Fruit fly (Drosophila melanogaster): ENCODE results near the gene CG1544.

The CG1544 gene

DNA sequence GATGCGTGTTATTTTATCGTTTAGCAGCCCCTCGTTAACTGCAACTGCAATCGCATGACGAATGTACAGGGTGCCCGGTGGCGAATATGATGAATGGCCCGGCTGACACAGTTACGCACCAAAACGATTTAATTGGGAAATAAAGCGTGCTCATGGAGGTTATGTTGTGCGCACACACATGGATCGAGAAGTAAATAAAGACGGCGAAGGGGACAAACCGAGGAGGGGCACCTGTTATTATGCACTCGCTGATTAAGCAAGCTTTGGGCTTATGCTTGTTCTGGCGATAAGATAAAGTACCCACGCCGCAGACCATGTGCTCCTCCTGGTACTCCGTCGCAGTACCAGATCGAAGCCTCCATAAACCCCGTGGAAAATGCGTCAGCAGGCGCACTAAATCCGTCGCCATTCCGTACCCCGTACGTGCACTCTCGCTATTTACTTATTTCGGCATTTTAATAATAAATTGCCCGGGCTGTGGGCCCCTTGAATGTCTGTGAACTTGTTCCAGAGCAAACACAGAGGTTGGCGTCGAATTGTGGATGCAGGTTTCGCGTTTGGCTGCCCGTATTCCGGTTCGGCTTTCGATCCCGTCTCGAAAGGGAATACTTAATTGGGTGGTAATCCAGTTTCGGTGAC, 28.4 kb downstream of the CG1544 start (continued):
- TF ChIP-seq CG15696 (tag; optimal IDR thresholded peaks at IDR 0.05): no peak
- TF ChIP-seq CG6272 (GFP tag; IDR thresholded peaks at IDR 0.05): no peak
- TF ChIP-seq CG7786 (GFP tag; optimal IDR thresholded peaks at IDR 0.05): no peak
- no peak for TF ChIP-seq zf30C (GFP tag; optimal IDR thresholded peaks at IDR 0.05)
- peak; percentile 92 for TF ChIP-seq bigmax (GFP tag; optimal IDR thresholded peaks at IDR 0.05)
- TF ChIP-seq trem (tag; optimal IDR thresholded peaks at IDR 0.05): no peak
- TF ChIP-seq CG33557 (GFP tag; optimal IDR thresholded peaks at IDR 0.05): no peak
- no peak for TF ChIP-seq Oli (tag; optimal IDR thresholded peaks at IDR 0.05)
- TF ChIP-seq btn (GFP tag; optimal IDR thresholded peaks at IDR 0.05): no peak
- TF ChIP-seq Side (GFP tag; optimal IDR thresholded peaks at IDR 0.05): no peak
- TF ChIP-seq CG17612 (GFP tag; IDR thresholded peaks at IDR 0.05): no peak
- no peak for TF ChIP-seq CG10321 (GFP tag; IDR thresholded peaks at IDR 0.05)
- TF ChIP-seq CkIIα-i1 (GFP tag; IDR thresholded peaks at IDR 0.05): no peak
- no peak for TF ChIP-seq psq (GFP tag; optimal IDR thresholded peaks at IDR 0.05)
- no peak for TF ChIP-seq CG12236 (GFP tag; optimal IDR thresholded peaks at IDR 0.05)
- TF ChIP-seq Drgx (GFP tag; IDR thresholded peaks at IDR 0.05): peak; percentile 73
- TF ChIP-seq CG4360 (GFP tag; IDR thresholded peaks at IDR 0.05): no peak
- TF ChIP-seq pb (GFP tag; optimal IDR thresholded peaks at IDR 0.05): no peak
- TF ChIP-seq stc (GFP tag; IDR thresholded peaks at IDR 0.05): no peak
- no peak for TF ChIP-seq hbn (GFP tag; IDR thresholded peaks at IDR 0.05; ENCODE audit: partially characterized antibody)
- peak; percentile 56 for TF ChIP-seq gcm (GFP tag; optimal IDR thresholded peaks at IDR 0.05)
- TF ChIP-seq nmo (GFP tag; optimal IDR thresholded peaks at IDR 0.05): no peak
- no peak for TF ChIP-seq Dp (GFP tag; optimal IDR thresholded peaks at IDR 0.05)
- TF ChIP-seq CG3838 (GFP tag; optimal IDR thresholded peaks at IDR 0.05): no peak
- TF ChIP-seq CG6254 (GFP tag; optimal IDR thresholded peaks at IDR 0.05): peak; percentile 72
- no peak for TF ChIP-seq H2.0 (GFP tag; IDR thresholded peaks at IDR 0.05)
- no peak for TF ChIP-seq repo (GFP tag; optimal IDR thresholded peaks at IDR 0.05)
- no peak; the same call in 2 of the 3 replicates for TF ChIP-seq B-H1 (GFP tag; IDR thresholded peaks at IDR 0.05)
- peak; percentile 50 for TF ChIP-seq sens-2 (GFP tag; IDR thresholded peaks at IDR 0.05)
- TF ChIP-seq Hand (GFP tag; optimal IDR thresholded peaks at IDR 0.05): no peak
- TF ChIP-seq NC2α (GFP tag; optimal IDR thresholded peaks at IDR 0.05): no peak
- TF ChIP-seq CG2875 (GFP tag; optimal IDR thresholded peaks at IDR 0.05): no peak
- 0 out of 4 replicates have a peak, but pooled peaks have one; percentile 13 for TF ChIP-seq Dll (GFP tag; IDR thresholded peaks at IDR 0.05; ENCODE audit: partially characterized antibody)
- no peak for TF ChIP-seq CG3281 (GFP tag; optimal IDR thresholded peaks at IDR 0.05)
- no peak for TF ChIP-seq CG4328 (GFP tag; optimal IDR thresholded peaks at IDR 0.05)
- no peak for TF ChIP-seq CG15479 (GFP tag; optimal IDR thresholded peaks at IDR 0.05)
- no peak for TF ChIP-seq Bteb2 (GFP tag; optimal IDR thresholded peaks at IDR 0.05)
- TF ChIP-seq CG8388 (GFP tag; optimal IDR thresholded peaks at IDR 0.05): no peak
- TF ChIP-seq lab (GFP tag; optimal IDR thresholded peaks at IDR 0.05): peak; percentile 68
- no peak for TF ChIP-seq ftz-f1 (GFP tag; optimal IDR thresholded peaks at IDR 0.05)
- TF ChIP-seq CG16813 (GFP tag; IDR thresholded peaks at IDR 0.05; ENCODE audit: partially characterized antibody): no peak
- TF ChIP-seq CG18262 (tag; optimal IDR thresholded peaks at IDR 0.05): peak; percentile 26
- TF ChIP-seq lbe (GFP tag; optimal IDR thresholded peaks at IDR 0.05): peak; percentile 43
- no peak for TF ChIP-seq bab2 (GFP tag; optimal IDR thresholded peaks at IDR 0.05)
- no peak for TF ChIP-seq PHDP (tag; optimal IDR thresholded peaks at IDR 0.05)
- TF ChIP-seq dpn (GFP tag; optimal IDR thresholded peaks at IDR 0.05): no peak
- TF ChIP-seq CG31224 (GFP tag; IDR thresholded peaks at IDR 0.05): no peak
- TF ChIP-seq E2f2 (GFP tag; IDR thresholded peaks at IDR 0.05): no peak
- no peak for TF ChIP-seq CG9727 (GFP tag; optimal IDR thresholded peaks at IDR 0.05)
- TF ChIP-seq CG34224 (GFP tag; IDR thresholded peaks at IDR 0.05; ENCODE audit: partially characterized antibody): no peak
